Worm (Caenorhabditis elegans): ENCODE results near the gene ndus-8.

DNA sequence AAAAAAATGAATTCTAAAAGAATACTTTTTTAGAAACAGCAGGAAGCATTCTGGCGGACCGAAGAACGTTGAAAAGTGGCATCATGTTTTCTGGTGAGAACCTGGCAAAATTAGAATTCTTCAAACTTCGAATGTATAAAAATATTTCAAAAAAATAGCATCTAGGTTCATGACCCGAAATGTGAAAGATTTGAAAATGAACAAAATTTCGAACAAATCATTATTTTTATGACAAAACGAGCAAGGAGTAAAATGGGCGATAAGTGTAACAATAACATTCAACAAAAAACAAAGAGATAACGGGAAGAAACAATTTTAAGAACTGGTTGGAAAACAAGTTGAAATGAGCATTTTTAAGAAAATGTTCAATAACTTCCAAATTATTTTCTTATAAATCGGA is 41.3 kb upstream of the ndus-8 start, which contains the start of gene psd-1:
- TF ChIP-seq W03F9.2 (tag; optimal IDR thresholded peaks at IDR 0.05) = no peak
- TF ChIP-seq him-1 (tag; optimal IDR thresholded peaks at IDR 0.05) = no peak

Measured in whole organism, L4/young adult.